Fruit fly (Drosophila melanogaster) whole organism, embryonic: ENCODE data around the gene IFT43.

Experiments used
- ATbp ChIP-seq: fragments of 200-800 bp; sonication (Bioruptor generic); optimal IDR thresholded peaks from 2 replicates; lab custom pipeline; 2017; ENCODE audit warnings: missing biosample characterization, mild to moderate bottlenecking, missing genetic modification characterization, missing genetic modification reagents
- Blimp-1 ChIP-seq: fragments of 200-800 bp; sonication (Bioruptor generic); optimal IDR thresholded peaks from 3 replicates; lab custom pipeline; 2018; ENCODE audit warnings: missing biosample characterization, missing genetic modification characterization, mild to moderate bottlenecking, moderate library complexity, missing genetic modification reagents
- CG12155 ChIP-seq: fragments of 200-800 bp; sonication (Bioruptor generic); optimal IDR thresholded peaks from 3 replicates; lab custom pipeline; 2016; ENCODE audit warnings: missing biosample characterization, missing genetic modification characterization
- CG12659 ChIP-seq: fragments of 200-800 bp; sonication (Bioruptor generic); optimal IDR thresholded peaks from 3 replicates; lab custom pipeline; 2017; ENCODE audit warnings: mild to moderate bottlenecking, missing biosample characterization, missing genetic modification reagents, missing genetic modification characterization
- CG12744 ChIP-seq: fragments of 200-800 bp; sonication (Bioruptor generic); optimal IDR thresholded peaks from 2 replicates; lab custom pipeline; 2016; ENCODE audit warnings: missing biosample characterization, missing genetic modification characterization
- CG14014 ChIP-seq: fragments of 200-800 bp; sonication (Bioruptor generic); IDR thresholded peaks from 2 replicates; pipeline ENCODE4 v1.3.6; 2022; ENCODE audit warnings: missing biosample characterization, missing genetic modification characterization
- CG1529 ChIP-seq: fragments of 200-800 bp; sonication (Bioruptor generic); optimal IDR thresholded peaks from 3 replicates; lab custom pipeline; 2018; ENCODE audit warnings: missing biosample characterization, missing genetic modification characterization
- CG17829 ChIP-seq: fragments of 200-800 bp; optimal IDR thresholded peaks from 2 replicates; lab custom pipeline; 2019; ENCODE audit warnings: missing biosample characterization, mild to moderate bottlenecking, missing genetic modification characterization, moderate library complexity
- CG17912 ChIP-seq: fragments of 200-800 bp; sonication (Bioruptor generic); optimal IDR thresholded peaks from 2 replicates; lab custom pipeline; 2018; ENCODE audit warnings: missing biosample characterization, mild to moderate bottlenecking, missing genetic modification characterization
- CG31365 ChIP-seq: fragments of 200-800 bp; sonication (Bioruptor generic); optimal IDR thresholded peaks from 2 replicates; lab custom pipeline; 2018; ENCODE audit warnings: missing biosample characterization, mild to moderate bottlenecking, missing genetic modification characterization
- CG3995 ChIP-seq: fragments of 200-800 bp; sonication (Bioruptor generic); optimal IDR thresholded peaks from 3 replicates; lab custom pipeline; 2016; ENCODE audit warnings: missing biosample characterization, missing genetic modification characterization
- CG6854 ChIP-seq: fragments of 200-800 bp; sonication (Bioruptor generic); optimal IDR thresholded peaks from 3 replicates; lab custom pipeline; 2017; ENCODE audit warnings: missing biosample characterization, mild to moderate bottlenecking, missing genetic modification characterization
- CG7839 ChIP-seq: fragments of 200-800 bp; sonication (Bioruptor generic); optimal IDR thresholded peaks from 3 replicates; lab custom pipeline; 2018; ENCODE audit warnings: missing biosample characterization, mild to moderate bottlenecking, missing genetic modification characterization, moderate library complexity
- CG8388 ChIP-seq: fragments of 200-800 bp; sonication (Bioruptor generic); optimal IDR thresholded peaks from 2 replicates; lab custom pipeline; 2019; ENCODE audit warnings: missing biosample characterization, mild to moderate bottlenecking, missing genetic modification characterization, moderate library complexity
- CHES-1-like ChIP-seq: fragments of 200-800 bp; sonication (Bioruptor generic); optimal IDR thresholded peaks from 2 replicates; lab custom pipeline; 2016; ENCODE audit warnings: missing biosample characterization, missing genetic modification characterization
- Chrac-16 ChIP-seq: fragments of 200-800 bp; sonication (Bioruptor generic); optimal IDR thresholded peaks from 3 replicates; lab custom pipeline; 2016; ENCODE audit warnings: missing biosample characterization, missing genetic modification characterization
- Deaf1 ChIP-seq: fragments of 200-800 bp; optimal IDR thresholded peaks from 3 replicates; lab custom pipeline; 2019; ENCODE audit warnings: missing biosample characterization, mild to moderate bottlenecking, missing genetic modification characterization, moderate library complexity
- Ets65A ChIP-seq: fragments of 200-800 bp; sonication (Bioruptor generic); peaks from one replicate; lab custom pipeline; 2016; ENCODE audit warnings: missing biosample characterization, missing genetic modification characterization
- Hand ChIP-seq: fragments of 200-800 bp; sonication (Bioruptor generic); optimal IDR thresholded peaks from 2 replicates; lab custom pipeline; 2017; ENCODE audit warnings: mild to moderate bottlenecking, missing biosample characterization, missing genetic modification reagents, missing genetic modification characterization
- Lpt ChIP-seq: fragments of >200 bp; optimal IDR thresholded peaks from 2 replicates; lab custom pipeline; 2018; ENCODE audit warnings: missing biosample characterization, missing genetic modification characterization
- MBD-R2 ChIP-seq: fragments of 200-800 bp; sonication (Bioruptor generic); IDR thresholded peaks from 2 replicates; pipeline ENCODE4 v1.3.6; 2022; ENCODE audit warnings: missing biosample characterization, missing genetic modification characterization
- Mrtf ChIP-seq: fragments of 200-800 bp; sonication (Bioruptor generic); IDR thresholded peaks from 3 replicates; pipeline ENCODE4 v1.3.6; 2022; ENCODE audit warnings: missing biosample characterization, missing genetic modification characterization
- NfI ChIP-seq: fragments of 200-800 bp; sonication (Bioruptor generic); optimal IDR thresholded peaks from 3 replicates; lab custom pipeline; 2018; ENCODE audit warnings: missing biosample characterization, mild to moderate bottlenecking, missing genetic modification characterization, moderate library complexity
- YL-1 ChIP-seq: fragments of 200-800 bp; sonication (Bioruptor generic); optimal IDR thresholded peaks from 3 replicates; lab custom pipeline; 2017; ENCODE audit warnings: missing biosample characterization, mild to moderate bottlenecking, missing genetic modification characterization
- br ChIP-seq: fragments of >200 bp; optimal IDR thresholded peaks from 2 replicates; lab custom pipeline; 2017
- cg ChIP-seq: fragments of 200-800 bp; sonication (Bioruptor generic); optimal IDR thresholded peaks from 3 replicates; lab custom pipeline; 2019; ENCODE audit warnings: missing biosample characterization, mild to moderate bottlenecking, missing genetic modification characterization, moderate library complexity
- crol ChIP-seq: fragments of 200-800 bp; sonication (Bioruptor generic); IDR thresholded peaks from 2 replicates; pipeline ENCODE4 v1.3.6; 2022; ENCODE audit warnings: missing biosample characterization, missing genetic modification characterization
- crp ChIP-seq, 2 experiments: fragments of 200-800 bp; sonication (Bioruptor generic); optimal IDR thresholded peaks; 2 replicates in 1 of 2; 3 replicates in 1 of 2; lab custom pipeline; 2017; ENCODE audit warnings: missing biosample characterization in 2 of 2, missing genetic modification characterization in 2 of 2, mild to moderate bottlenecking in 1 of 2, moderate library complexity in 1 of 2
- dm ChIP-seq: fragments of 200-800 bp; sonication (Bioruptor generic); optimal IDR thresholded peaks from 3 replicates; lab custom pipeline; 2016; ENCODE audit warnings: missing biosample characterization, missing genetic modification characterization
- emc ChIP-seq: fragments of 200-800 bp; sonication (Bioruptor generic); optimal IDR thresholded peaks from 2 replicates; lab custom pipeline; 2016; ENCODE audit warnings: missing biosample characterization, missing genetic modification characterization
- gfzf ChIP-seq: fragments of 200-800 bp; sonication (Bioruptor generic); optimal IDR thresholded peaks from 2 replicates; lab custom pipeline; 2016; ENCODE audit warnings: missing biosample characterization, mild to moderate bottlenecking, missing genetic modification characterization, moderate library complexity
- gt ChIP-seq: fragments of 200-800 bp; sonication (Bioruptor generic); IDR thresholded peaks from 2 replicates; pipeline ENCODE4 v1.3.6; 2022; ENCODE audit warnings: missing biosample characterization, missing genetic modification characterization
- insv ChIP-seq, 2 experiments: fragments of 200-800 bp; sonication (Bioruptor generic); optimal IDR thresholded peaks; 3 replicates each; lab custom pipeline; 2016 to 2018; ENCODE audit warnings: missing biosample characterization in 2 of 2, missing genetic modification characterization in 2 of 2
- lilli ChIP-seq: fragments of 200-800 bp; sonication (Bioruptor generic); optimal IDR thresholded peaks from 3 replicates; lab custom pipeline; 2016; ENCODE audit warnings: missing biosample characterization, missing genetic modification characterization
- mam ChIP-seq: fragments of 200-800 bp; sonication (Bioruptor generic); optimal IDR thresholded peaks from 3 replicates; lab custom pipeline; 2016; ENCODE audit warnings: missing biosample characterization, missing genetic modification characterization
- nom ChIP-seq: fragments of 200-800 bp; sonication (Bioruptor generic); optimal IDR thresholded peaks from 2 replicates; lab custom pipeline; 2017; ENCODE audit warnings: missing biosample characterization, missing genetic modification characterization, mild to moderate bottlenecking, moderate library complexity, missing genetic modification reagents
- onecut ChIP-seq: fragments of 200-800 bp; sonication (Bioruptor generic); IDR thresholded peaks from 2 replicates; pipeline ENCODE4 v1.3.6; 2022; ENCODE audit warnings: missing biosample characterization, missing genetic modification characterization
- phol ChIP-seq: fragments of 200-800 bp; sonication (Bioruptor generic); optimal IDR thresholded peaks from 3 replicates; lab custom pipeline; 2018; ENCODE audit warnings: missing biosample characterization, mild to moderate bottlenecking, missing genetic modification characterization, moderate library complexity
- pnt ChIP-seq: fragments of 200-800 bp; sonication (Bioruptor generic); optimal IDR thresholded peaks from 3 replicates; lab custom pipeline; 2016; ENCODE audit warnings: missing biosample characterization, missing genetic modification characterization
- sens ChIP-seq: fragments of 200-800 bp; sonication (Bioruptor generic); peaks from one replicate; lab custom pipeline; 2016; ENCODE audit warnings: missing biosample characterization, missing genetic modification characterization
- sna ChIP-seq: fragments of 200-800 bp; sonication (Bioruptor generic); IDR thresholded peaks from 2 replicates; pipeline ENCODE4 v1.3.6; 2022; ENCODE audit warnings: missing biosample characterization, missing genetic modification characterization; ENCODE audit not compliant: partially characterized antibody
- stwl ChIP-seq: fragments of 200-800 bp; sonication (Bioruptor generic); optimal IDR thresholded peaks from 3 replicates; lab custom pipeline; 2018; ENCODE audit warnings: missing biosample characterization, mild to moderate bottlenecking, missing genetic modification characterization, moderate library complexity
- vnd ChIP-seq: fragments of 200-800 bp; sonication (Bioruptor generic); IDR thresholded peaks from 3 replicates; pipeline ENCODE4 v1.3.6; 2022; ENCODE audit warnings: missing biosample characterization, missing genetic modification characterization; ENCODE audit not compliant: partially characterized antibody
- vvl ChIP-seq: fragments of 200-800 bp; sonication (Bioruptor generic); IDR thresholded peaks from 2 replicates; pipeline ENCODE4 v1.3.6; 2022; ENCODE audit warnings: missing biosample characterization, missing genetic modification characterization
- yki ChIP-seq: fragments of >200 bp; optimal IDR thresholded peaks from 3 replicates; lab custom pipeline; 2018
- zen ChIP-seq: fragments of 200-800 bp; sonication (Bioruptor generic); optimal IDR thresholded peaks from 3 replicates; lab custom pipeline; 2018; ENCODE audit warnings: missing biosample characterization, mild to moderate bottlenecking, missing genetic modification characterization, moderate library complexity
- zfh2 ChIP-seq: fragments of 200-800 bp; sonication (Bioruptor generic); optimal IDR thresholded peaks from 2 replicates; lab custom pipeline; 2016; ENCODE audit warnings: missing biosample characterization, missing genetic modification characterization

The IFT43 gene

DNA sequence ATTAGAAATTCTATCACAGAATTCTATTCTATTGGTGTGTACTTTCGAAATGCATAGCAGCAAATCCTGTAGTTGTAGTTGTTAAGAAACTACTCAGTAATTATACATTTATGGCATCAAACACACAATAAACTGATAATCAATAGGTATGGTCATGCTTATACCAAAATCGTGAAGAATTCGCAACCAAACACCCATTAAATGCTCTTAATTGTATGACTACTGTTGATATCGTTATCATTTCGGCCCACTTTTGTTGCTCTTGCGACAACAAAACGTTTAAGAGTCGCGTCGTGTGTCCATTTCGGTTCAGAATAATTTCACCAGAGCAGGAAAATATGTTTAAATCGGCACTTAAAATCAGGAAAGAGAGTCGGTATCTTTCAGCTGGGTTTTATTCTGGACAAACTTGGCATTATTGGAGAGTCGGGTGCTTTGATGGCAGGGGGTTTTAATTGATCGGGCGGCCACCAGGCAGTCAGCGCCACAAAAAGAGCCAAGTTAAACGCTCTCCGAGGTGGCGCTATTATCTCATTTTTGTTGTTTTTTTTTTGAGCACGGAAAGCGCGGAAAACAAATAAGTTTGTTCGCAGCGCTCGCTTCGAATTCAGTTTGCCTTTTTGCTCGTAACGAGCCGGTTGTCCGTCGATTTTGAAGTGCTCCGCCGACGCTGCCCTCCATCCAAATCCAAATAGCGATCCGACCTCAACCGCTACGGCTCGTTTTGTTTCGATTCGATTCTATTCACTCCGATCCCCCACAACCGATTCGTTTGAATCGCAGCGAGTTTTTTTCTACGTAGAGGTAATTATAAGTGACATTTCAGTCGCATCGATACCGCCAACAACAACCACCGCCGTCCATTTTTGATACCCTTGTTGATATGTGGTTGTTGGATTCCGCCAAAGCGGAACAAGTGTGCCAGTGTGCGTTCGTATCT is 23.9 kb upstream of the IFT43 start, which contains the start of gene MRP (continued):
- TF ChIP-seq pnt (GFP tag; lab: Kevin White, UChicago) (no peak), Deaf1 (tag; lab: Kevin White, UChicago) (peak; percentile 81), vnd (no peak), cg (GFP tag; lab: Kevin White, UChicago) (peak; percentile 48), CG6854 (GFP tag; lab: Kevin White, UChicago) (no peak), br (lab: Kevin White, UChicago) (no peak), CHES-1-like (GFP tag; lab: Kevin White, UChicago) (peak; percentile 10), Mrtf (GFP tag; lab: Robert Waterston, UW) (no peak), nom (GFP tag; lab: Kevin White, UChicago) (no peak)

DNA sequence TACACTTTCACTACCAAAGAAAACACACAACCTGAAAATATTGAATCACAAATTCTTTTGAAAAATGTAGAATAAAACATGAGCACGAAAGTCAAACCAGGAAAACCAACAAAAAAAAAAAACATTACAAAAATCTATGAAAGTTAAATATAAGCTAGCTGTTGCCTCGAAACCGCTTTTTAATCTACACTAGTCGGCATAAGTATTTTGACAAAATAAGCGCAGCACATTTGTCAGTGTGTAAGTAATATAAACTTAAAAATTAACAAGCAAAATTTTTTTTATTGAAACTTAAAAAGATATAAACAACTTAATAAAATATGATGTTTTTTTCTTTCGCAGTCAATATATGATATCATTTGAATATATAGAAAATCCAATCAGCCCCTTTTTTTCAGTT is 18.1 kb upstream of the IFT43 start, which contains the start of gene CG5787:
TSS of gene CG5787 (minus strand) at position 101 of the 400 bp plus-strand sequence.
- TF ChIP-seq Lpt (GFP tag; lab: Kevin White, UChicago): no peak
- no peak for TF ChIP-seq onecut
- TF ChIP-seq insv (GFP tag; optimal IDR thresholded peaks at IDR 0.05; lab: Kevin White, UChicago): no peak
- TF ChIP-seq CG12155 (GFP tag; lab: Kevin White, UChicago): no peak
- TF ChIP-seq CG17912 (GFP tag; lab: Kevin White, UChicago): no peak
- TF ChIP-seq CG8388: peak; percentile 19
- TF ChIP-seq yki: no peak
- no peak for TF ChIP-seq CG31365 (tag; lab: Kevin White, UChicago)
- TF ChIP-seq sens (GFP tag; lab: Kevin White, UChicago): peak; percentile 39
- TF ChIP-seq zfh2: no peak
- no peak for TF ChIP-seq CG12744 (GFP tag; lab: Kevin White, UChicago)
- no peak for TF ChIP-seq Ets65A
- TF ChIP-seq gt (GFP tag; lab: Robert Waterston, UW): no peak
- TF ChIP-seq emc: no peak

DNA sequence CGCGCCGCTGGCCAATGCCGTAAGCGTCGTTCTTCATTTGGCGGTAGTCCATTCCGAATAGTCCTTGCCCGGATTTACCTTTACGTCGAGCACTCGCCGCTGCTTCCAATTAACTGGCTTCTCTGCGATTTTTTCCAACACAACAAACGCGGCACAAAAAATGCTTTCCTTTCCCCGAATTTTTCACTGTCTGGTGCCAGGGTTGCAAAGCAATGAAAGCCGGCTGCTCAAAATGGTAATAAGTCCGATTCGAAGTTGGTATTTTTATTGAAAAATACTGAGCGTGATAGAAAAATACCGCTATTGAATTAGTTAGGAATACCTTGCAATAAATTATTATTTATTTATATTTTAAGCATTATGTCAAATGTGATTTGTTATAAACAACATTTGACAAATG is 17.5 kb upstream of the IFT43 start:
- TF ChIP-seq NfI: peak; percentile 3
- TF ChIP-seq dm (GFP tag; lab: Kevin White, UChicago): peak; percentile 2
- no peak for TF ChIP-seq CG1529 (GFP tag; lab: Kevin White, UChicago)
- peak; percentile 68 for TF ChIP-seq gfzf (GFP tag; lab: Kevin White, UChicago)
- peak; percentile 32; the same call in 1 of the 2 replicates for TF ChIP-seq crol
- TF ChIP-seq stwl (tag; lab: Kevin White, UChicago): peak; percentile 84
- peak; percentile 2 for TF ChIP-seq Chrac-16
- peak; percentile 27 for TF ChIP-seq lilli (GFP tag; lab: Kevin White, UChicago)
- TF ChIP-seq CG3995: peak; percentile 45
- no peak for TF ChIP-seq CG14014 (GFP tag; lab: Robert Waterston, UW)
- peak; percentile 84 for TF ChIP-seq MBD-R2 (GFP tag; lab: Robert Waterston, UW)
- peak; percentile 10 for TF ChIP-seq zen (tag; lab: Kevin White, UChicago)
- no peak for TF ChIP-seq ATbp (GFP tag; lab: Kevin White, UChicago)
- TF ChIP-seq sna (GFP tag; lab: Robert Waterston, UW): 0 out of 2 replicates have a peak, but pooled peaks have one; percentile 15
- no peak for TF ChIP-seq Blimp-1
- peak; percentile 52 for TF ChIP-seq CG17829
- TF ChIP-seq mam: peak; percentile 6
- TF ChIP-seq phol: peak; percentile 52
- no peak for TF ChIP-seq CG7839 (tag; lab: Kevin White, UChicago)
- TF ChIP-seq vvl (GFP tag; lab: Robert Waterston, UW): peak; percentile 47
- no peak for TF ChIP-seq Hand (GFP tag; lab: Kevin White, UChicago)
- TF ChIP-seq YL-1 (GFP tag; lab: Kevin White, UChicago): peak; percentile 65
- peak in 1 of 2 experiments; percentile 15 for TF ChIP-seq crp (GFP tag; optimal IDR thresholded peaks at IDR 0.05; lab: Kevin White, UChicago)
- TF ChIP-seq CG12659 (GFP tag; lab: Kevin White, UChicago): peak; percentile 54
- no peak for TF ChIP-seq Deaf1 (tag; lab: Kevin White, UChicago)
